Fruit fly (Drosophila melanogaster): Measurements from ENCODE around the gene alt.

Gene alt

DNA sequence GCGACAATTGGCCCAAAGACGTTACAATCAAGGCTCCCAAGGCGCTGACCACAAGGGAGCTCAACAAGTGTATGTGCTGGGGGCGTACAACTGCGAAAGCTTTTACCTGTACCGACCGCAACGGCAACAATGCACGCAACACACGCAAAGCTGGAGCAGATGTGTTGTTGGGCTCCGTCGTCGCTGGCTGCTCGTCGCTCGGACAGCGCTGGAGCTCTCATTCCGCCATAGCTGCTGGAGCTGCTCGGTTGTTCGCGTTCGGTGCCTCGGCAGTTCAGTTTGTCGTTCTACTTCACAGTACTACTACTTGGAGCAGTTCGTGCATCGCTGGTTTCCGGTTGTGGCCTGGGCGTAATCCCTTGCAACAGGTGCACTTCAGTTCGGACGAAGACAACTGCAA lies 43.2 kb upstream of the alt start, which contains the start of gene Lgr1 (continued):
- no peak for TF ChIP-seq pb (GFP tag; optimal IDR thresholded peaks at IDR 0.05)
- TF ChIP-seq hkb (optimal IDR thresholded peaks at IDR 0.05), result no peak
- TF ChIP-seq hkb (GFP tag; IDR thresholded peaks at IDR 0.05), result no peak
- TF ChIP-seq CG14014 (GFP tag; IDR thresholded peaks at IDR 0.05), result no peak
- no peak for TF ChIP-seq chinmo (GFP tag; IDR thresholded peaks at IDR 0.05; ENCODE audit: partially characterized antibody)
- no peak for TF ChIP-seq pan (optimal IDR thresholded peaks at IDR 0.05)
- no peak for TF ChIP-seq pan (GFP tag; optimal IDR thresholded peaks at IDR 0.05 in 1 of 2, IDR thresholded peaks at IDR 0.05 in 1 of 2)
- no peak for TF ChIP-seq Xbp1 (GFP tag; optimal IDR thresholded peaks at IDR 0.05)
- no peak for TF ChIP-seq cg (GFP tag; optimal IDR thresholded peaks at IDR 0.05)
- TF ChIP-seq CG8359 (GFP tag; optimal IDR thresholded peaks at IDR 0.05; ENCODE audit: borderline replicate concordance), result no peak
- no peak for TF ChIP-seq CG16863 (GFP tag; optimal IDR thresholded peaks at IDR 0.05)
- TF ChIP-seq psq (GFP tag; optimal IDR thresholded peaks at IDR 0.05), result no peak
- no peak for TF ChIP-seq CG9817 (tag; optimal IDR thresholded peaks at IDR 0.05)
- no peak for TF ChIP-seq CG12104 (GFP tag; optimal IDR thresholded peaks at IDR 0.05)
- TF ChIP-seq chn (GFP tag; optimal IDR thresholded peaks at IDR 0.05), result no peak
- TF ChIP-seq CG7745 (tag; optimal IDR thresholded peaks at IDR 0.05), result no peak
- no peak for TF ChIP-seq CG3163 (GFP tag; optimal IDR thresholded peaks at IDR 0.05)
- TF ChIP-seq CG6791 (GFP tag; IDR thresholded peaks at IDR 0.05; ENCODE audit: partially characterized antibody), result no peak
- TF ChIP-seq gem (tag; optimal IDR thresholded peaks at IDR 0.05), result no peak
- no peak for TF ChIP-seq lmd (GFP tag; IDR thresholded peaks at IDR 0.05)
- TF ChIP-seq CG4360 (GFP tag; IDR thresholded peaks at IDR 0.05), result 0 out of 2 replicates have a peak, but pooled peaks have one; percentile 15
- TF ChIP-seq CG14667 (GFP tag; IDR thresholded peaks at IDR 0.05), result no peak
- no peak for TF ChIP-seq ara (GFP tag; IDR thresholded peaks at IDR 0.05)
- TF ChIP-seq aop (GFP tag; IDR thresholded peaks at IDR 0.05), result no peak
- TF ChIP-seq esg (GFP tag; conservative IDR thresholded peaks at IDR 0.05), result no peak
- peak; percentile 60 for TF ChIP-seq Ets65A (GFP tag)
- TF ChIP-seq lab (GFP tag; optimal IDR thresholded peaks at IDR 0.05), result no peak
- no peak for TF ChIP-seq CG1602 (GFP tag; optimal IDR thresholded peaks at IDR 0.05)
- TF ChIP-seq sob (GFP tag; IDR thresholded peaks at IDR 0.05), result 0 out of 2 replicates have a peak, but pooled peaks have one; percentile 7
- TF ChIP-seq CG34376 (GFP tag; optimal IDR thresholded peaks at IDR 0.05), result no peak
- peak; percentile 52 for TF ChIP-seq Med (GFP tag)
- TF ChIP-seq sc (optimal IDR thresholded peaks at IDR 0.05), result no peak
- TF ChIP-seq sc (GFP tag; optimal IDR thresholded peaks at IDR 0.05), result no peak
- no peak for TF ChIP-seq unpg (GFP tag; optimal IDR thresholded peaks at IDR 0.05)
- TF ChIP-seq Deaf1 (tag; optimal IDR thresholded peaks at IDR 0.05), result peak; percentile 52
- no peak for TF ChIP-seq HLH3B (GFP tag; IDR thresholded peaks at IDR 0.05)
- TF ChIP-seq Dfd (GFP tag; optimal IDR thresholded peaks at IDR 0.05), result no peak
- no peak for TF ChIP-seq Camta (GFP tag; optimal IDR thresholded peaks at IDR 0.05)
- TF ChIP-seq CG11093 (GFP tag; IDR thresholded peaks at IDR 0.05), result no peak
- TF ChIP-seq Doc2 (GFP tag; IDR thresholded peaks at IDR 0.05), result no peak
- no peak for TF ChIP-seq her (GFP tag; optimal IDR thresholded peaks at IDR 0.05)
- no peak for TF ChIP-seq CG6654 (GFP tag; optimal IDR thresholded peaks at IDR 0.05)
- no peak for TF ChIP-seq CG13296 (GFP tag; optimal IDR thresholded peaks at IDR 0.05)
- TF ChIP-seq nau (GFP tag; optimal IDR thresholded peaks at IDR 0.05), result no peak
- TF ChIP-seq CG32772 (GFP tag; IDR thresholded peaks at IDR 0.05), result no peak
- no peak for TF ChIP-seq CG43689 (GFP tag; IDR thresholded peaks at IDR 0.05)
- no peak for TF ChIP-seq repo (GFP tag; optimal IDR thresholded peaks at IDR 0.05)
